Worm (Caenorhabditis elegans) whole organism, mixed stage, embryonic: ENCODE results near the gene F40F8.5.

Experiments used
- ceh-39 ChIP-seq: fragments of 150-350 bp; optimal IDR thresholded peaks from 2 replicates; lab custom pipeline; 2014; ENCODE audit warnings: missing biosample characterization, missing genetic modification characterization
- nhr-237 ChIP-seq: fragments of 150-350 bp; optimal IDR thresholded peaks from 2 replicates; lab custom pipeline; 2014; ENCODE audit warnings: missing biosample characterization, missing genetic modification characterization
- pha-4 ChIP-seq: fragments of 150-350 bp; optimal IDR thresholded peaks from 2 replicates; lab custom pipeline; 2018; ENCODE audit warnings: missing biosample characterization, missing genetic modification reagents, missing genetic modification characterization

DNA sequence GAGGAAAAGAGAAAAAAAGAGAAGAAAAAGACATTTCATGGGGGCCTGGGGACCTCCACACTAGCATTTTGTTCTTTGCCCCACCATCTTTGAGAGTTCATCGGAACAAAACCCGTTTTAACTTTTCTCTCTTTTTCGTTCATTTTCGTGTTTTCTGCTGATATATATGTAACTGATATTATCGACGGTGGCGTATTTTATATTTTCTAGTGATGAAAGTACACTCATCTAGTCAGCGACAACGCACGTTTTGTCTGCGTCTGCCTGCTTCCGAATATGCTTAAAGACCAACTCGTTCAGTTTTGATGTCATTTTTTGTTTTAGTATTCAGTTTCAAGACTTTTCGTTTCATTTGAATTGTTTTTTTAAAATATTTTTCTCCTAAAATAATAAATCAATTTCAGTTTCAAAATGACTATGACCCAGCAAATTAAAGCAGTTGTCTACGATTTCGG is 46.5 kb upstream of the F40F8.5 start, which contains the start of gene bigr-1:
- TF ChIP-seq ceh-39 (tag; lab: Kevin White, UChicago), result no peak
- no peak for TF ChIP-seq nhr-237 (tag; lab: Kevin White, UChicago)
- no peak for TF ChIP-seq pha-4 (tag; lab: Kevin White, UChicago)
